Worm (Caenorhabditis elegans) whole organism, late embryonic: ENCODE data around the gene hrpl-1.

Experiments
- C08G9.2 ChIP-seq: sonication (generic microtip); optimal IDR thresholded peaks from 2 replicates; lab custom pipeline; 2016; ENCODE audit warnings: mild to moderate bottlenecking, missing genetic modification characterization, moderate library complexity, missing compliant biosample characterization
- F13H6.1 ChIP-seq: sonication (generic microtip); optimal IDR thresholded peaks from 2 replicates; lab custom pipeline; 2016; ENCODE audit warnings: missing genetic modification characterization, missing compliant biosample characterization
- K02D7.2 ChIP-seq: sonication (generic microtip); optimal IDR thresholded peaks from 2 replicates; lab custom pipeline; 2017; ENCODE audit warnings: mild to moderate bottlenecking, missing genetic modification characterization, missing compliant biosample characterization
- K09A11.1 ChIP-seq: sonication (generic microtip); optimal IDR thresholded peaks from 2 replicates; lab custom pipeline; 2017; ENCODE audit warnings: antibody characterized with exemption, mild to moderate bottlenecking, missing genetic modification characterization, missing compliant biosample characterization; ENCODE audit not compliant: insufficient read depth
- T23F11.4 ChIP-seq: fragments of 200-800 bp; sonication (Bioruptor generic); optimal IDR thresholded peaks from 2 replicates; lab custom pipeline; 2018; ENCODE audit warnings: mild to moderate bottlenecking, missing genetic modification characterization, missing compliant biosample characterization
- ceh-30 ChIP-seq: fragments of 150-350 bp; optimal IDR thresholded peaks from 2 replicates; lab custom pipeline; 2014; ENCODE audit warnings: missing biosample characterization, missing genetic modification characterization
- ceh-45 ChIP-seq: fragments of 200-800 bp; sonication (Bioruptor generic); IDR thresholded peaks from 2 replicates; pipeline ENCODE4 v1.3.6; 2022; ENCODE audit warnings: missing genetic modification reagents, missing genetic modification characterization, missing compliant biosample characterization
- ceh-6 ChIP-seq: fragments of 200-800 bp; sonication (Bioruptor generic); optimal IDR thresholded peaks from 2 replicates; lab custom pipeline; 2018; ENCODE audit warnings: mild to moderate bottlenecking, missing genetic modification characterization, missing compliant biosample characterization
- ceh-9 ChIP-seq: sonication (generic microtip); optimal IDR thresholded peaks from 2 replicates; lab custom pipeline; 2016; ENCODE audit warnings: mild to moderate bottlenecking, missing genetic modification characterization, inconsistent platforms, missing compliant biosample characterization
- dmd-4 ChIP-seq: sonication (generic microtip); optimal IDR thresholded peaks from 2 replicates; lab custom pipeline; 2016; ENCODE audit warnings: borderline replicate concordance, missing genetic modification characterization, missing compliant biosample characterization
- dve-1 ChIP-seq: sonication (generic microtip); optimal IDR thresholded peaks from 2 replicates; lab custom pipeline; 2017; ENCODE audit warnings: antibody characterized with exemption, mild to moderate bottlenecking, missing genetic modification characterization, missing compliant biosample characterization
- elt-4 ChIP-seq: sonication (generic microtip); optimal IDR thresholded peaks from 2 replicates; lab custom pipeline; 2016; ENCODE audit warnings: missing genetic modification characterization, missing compliant biosample characterization
- ets-4 ChIP-seq: sonication (generic microtip); optimal IDR thresholded peaks from 2 replicates; lab custom pipeline; 2016; ENCODE audit warnings: missing genetic modification characterization, missing compliant biosample characterization
- fax-1 ChIP-seq: sonication (generic microtip); optimal IDR thresholded peaks from 2 replicates; lab custom pipeline; 2016; ENCODE audit warnings: missing genotype, missing genetic modification characterization, missing compliant biosample characterization
- gmeb-2 ChIP-seq: sonication (generic microtip); optimal IDR thresholded peaks from 2 replicates; lab custom pipeline; 2016; ENCODE audit warnings: missing genetic modification characterization, inconsistent platforms, missing compliant biosample characterization
- hlh-15 ChIP-seq: sonication (generic microtip); optimal IDR thresholded peaks from 2 replicates; lab custom pipeline; 2016; ENCODE audit warnings: missing genetic modification characterization, missing compliant biosample characterization
- hlh-8 ChIP-seq: sonication (generic microtip); optimal IDR thresholded peaks from 2 replicates; lab custom pipeline; 2016; ENCODE audit warnings: missing genotype, missing genetic modification characterization, missing compliant biosample characterization
- madf-2 ChIP-seq: sonication (generic microtip); optimal IDR thresholded peaks from 2 replicates; lab custom pipeline; 2017; ENCODE audit warnings: missing genetic modification characterization, missing compliant biosample characterization
- nfya-1 ChIP-seq: sonication (generic microtip); optimal IDR thresholded peaks from 2 replicates; lab custom pipeline; 2017; ENCODE audit warnings: missing genetic modification characterization, mild to moderate bottlenecking, missing compliant biosample characterization, antibody characterized with exemption, moderate library complexity
- nhr-232 ChIP-seq: sonication (generic microtip); optimal IDR thresholded peaks from 2 replicates; lab custom pipeline; 2016; ENCODE audit warnings: missing genetic modification characterization, missing compliant biosample characterization
- pat-9 ChIP-seq: fragments of 200-800 bp; sonication (Bioruptor generic); optimal IDR thresholded peaks from 2 replicates; lab custom pipeline; 2018; ENCODE audit warnings: mild to moderate bottlenecking, missing genetic modification characterization, moderate library complexity, missing compliant biosample characterization
- pha-2 ChIP-seq: sonication (generic microtip); optimal IDR thresholded peaks from 2 replicates; lab custom pipeline; 2017; ENCODE audit warnings: mild to moderate bottlenecking, missing genetic modification characterization, missing compliant biosample characterization
- pha-4 ChIP-seq: fragments of 150-350 bp; optimal IDR thresholded peaks from 2 replicates; lab custom pipeline; 2018; ENCODE audit warnings: missing biosample characterization, missing genetic modification reagents, missing genetic modification characterization
- pros-1 ChIP-seq: fragments of 150-350 bp; optimal IDR thresholded peaks from 2 replicates; lab custom pipeline; 2014; ENCODE audit warnings: missing biosample characterization, missing genetic modification reagents, missing genetic modification characterization
- ref-2 ChIP-seq: sonication (generic microtip); optimal IDR thresholded peaks from 2 replicates; lab custom pipeline; 2016; ENCODE audit warnings: missing genetic modification characterization, missing compliant biosample characterization
- rnt-1 ChIP-seq: sonication (generic microtip); optimal IDR thresholded peaks from 2 replicates; lab custom pipeline; 2016; ENCODE audit warnings: missing genetic modification characterization, missing compliant biosample characterization
- sdc-2 ChIP-seq: sonication (generic microtip); optimal IDR thresholded peaks from 2 replicates; lab custom pipeline; 2016; ENCODE audit warnings: missing genotype, missing genetic modification characterization, missing compliant biosample characterization
- sox-4 ChIP-seq: sonication (generic microtip); optimal IDR thresholded peaks from 2 replicates; lab custom pipeline; 2017; ENCODE audit warnings: mild to moderate bottlenecking, missing genetic modification characterization, inconsistent platforms, missing compliant biosample characterization
- syd-9 ChIP-seq: sonication (generic microtip); optimal IDR thresholded peaks from 2 replicates; lab custom pipeline; 2016; ENCODE audit warnings: mild to moderate bottlenecking, missing genetic modification characterization, moderate library complexity, missing compliant biosample characterization
- tbx-2 ChIP-seq: sonication (generic microtip); optimal IDR thresholded peaks from 2 replicates; lab custom pipeline; 2016; ENCODE audit warnings: missing genetic modification characterization, missing compliant biosample characterization
- tbx-7 ChIP-seq: sonication (generic microtip); optimal IDR thresholded peaks from 2 replicates; lab custom pipeline; 2016; ENCODE audit warnings: missing genotype, missing genetic modification characterization, missing compliant biosample characterization
- unc-3 ChIP-seq, 2 experiments: fragments of 200-800 bp in 1 of 2; sonication (Bioruptor generic) in 1 of 2; sonication (generic microtip) in 1 of 2; conservative IDR thresholded peaks in 1 of 2; optimal IDR thresholded peaks in 1 of 2; 2 replicates each; pipeline versions ENCODE4 v1.3.6 to Lab custom; 2016 to 2022; ENCODE audit warnings: missing compliant biosample characterization in 2 of 2, missing genetic modification characterization in 2 of 2, missing genetic modification reagents in 1 of 2
- unc-55 ChIP-seq: sonication (generic microtip); optimal IDR thresholded peaks from 2 replicates; lab custom pipeline; 2017; ENCODE audit warnings: missing biosample characterization, missing genetic modification reagents, missing genetic modification characterization

Gene hrpl-1

DNA sequence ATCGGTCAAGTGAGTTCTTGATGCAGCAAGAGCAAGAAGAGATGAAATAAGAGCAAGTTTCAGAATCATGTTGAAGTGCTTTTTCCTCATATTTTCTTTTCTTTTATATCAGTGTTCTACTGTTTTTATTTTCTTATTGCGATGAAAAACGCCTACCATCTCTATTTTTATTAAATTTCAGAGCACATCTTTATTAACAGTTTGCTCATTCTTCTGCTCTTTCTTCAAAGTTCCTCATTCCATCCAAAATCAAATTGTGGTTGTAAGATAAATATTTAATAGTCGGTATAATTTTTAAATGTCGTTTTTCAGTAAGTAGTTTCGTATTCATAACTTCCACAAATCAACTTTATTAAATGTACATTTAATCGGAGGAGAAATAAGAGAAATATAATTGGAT lies 26.0 kb upstream of the hrpl-1 start, which contains the start of gene C44B7.5:
C44B7.5 (minus strand) TSS at position 101 of the 400 bp plus-strand sequence.
- TF ChIP-seq C08G9.2 (tag; lab: Kevin White, UChicago) (no peak), nfya-1 (no peak), unc-3 (GFP tag; conservative IDR thresholded peaks at IDR 0.05; lab: Robert Waterston, UW) (no peak), unc-3 (tag; optimal IDR thresholded peaks at IDR 0.05; lab: Kevin White, UChicago) (no peak), F13H6.1 (tag; lab: Kevin White, UChicago) (no peak), hlh-15 (tag; lab: Kevin White, UChicago) (no peak), ceh-9 (tag; lab: Kevin White, UChicago) (no peak), pha-2 (tag; lab: Kevin White, UChicago) (no peak), rnt-1 (tag; lab: Kevin White, UChicago) (no peak), pha-4 (tag; lab: Kevin White, UChicago) (no peak)
- TF ChIP-seq, all 69 proteins: peak for 0

DNA sequence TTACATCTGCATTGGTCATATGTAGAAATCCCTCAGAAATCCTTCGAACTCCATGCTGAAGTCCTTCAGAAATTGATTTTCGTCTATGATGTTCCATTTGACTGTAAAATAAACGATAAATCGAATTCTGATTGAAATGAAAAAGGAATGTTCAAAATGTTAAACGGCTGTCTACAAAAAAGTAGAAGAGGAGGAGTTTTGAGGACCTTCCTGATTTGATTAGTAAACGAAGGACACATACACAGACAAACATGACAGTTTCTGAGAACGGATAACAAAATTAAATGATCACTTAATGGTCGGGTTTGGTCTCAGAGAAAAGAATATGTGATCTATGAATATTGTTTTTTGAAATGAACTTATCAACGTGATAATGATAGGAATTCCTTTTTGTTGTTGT lies 21.6 kb upstream of the hrpl-1 start, which contains the start of gene slc-36.5:
slc-36.5 (minus strand) TSS at position 101 of the 400 bp plus-strand sequence.
- no peak for TF ChIP-seq ceh-30 (tag; lab: Kevin White, UChicago)
- TF ChIP-seq K09A11.1 (tag; lab: Kevin White, UChicago) = no peak
- no peak for TF ChIP-seq hlh-8 (tag; lab: Kevin White, UChicago)
- no peak for TF ChIP-seq gmeb-2 (tag; lab: Kevin White, UChicago)
- no peak for TF ChIP-seq T23F11.4 (GFP tag; lab: Kevin White, UChicago)
- TF ChIP-seq ets-4 (tag; lab: Kevin White, UChicago) = no peak
- TF ChIP-seq pros-1 (tag; lab: Kevin White, UChicago) = no peak
- no peak for TF ChIP-seq sox-4 (tag; lab: Kevin White, UChicago)
- no peak for TF ChIP-seq nhr-232 (tag; lab: Kevin White, UChicago)
- no peak for TF ChIP-seq ref-2
- no peak for TF ChIP-seq tbx-2 (tag; lab: Kevin White, UChicago)
- no peak for TF ChIP-seq elt-4 (tag; lab: Kevin White, UChicago)
- no peak for TF ChIP-seq ceh-6 (GFP tag; lab: Kevin White, UChicago)
- no peak for TF ChIP-seq unc-55 (GFP tag; lab: Kevin White, UChicago)
- TF ChIP-seq sdc-2 (tag; lab: Kevin White, UChicago) = no peak
- TF ChIP-seq, all 69 proteins: peak for 0

DNA sequence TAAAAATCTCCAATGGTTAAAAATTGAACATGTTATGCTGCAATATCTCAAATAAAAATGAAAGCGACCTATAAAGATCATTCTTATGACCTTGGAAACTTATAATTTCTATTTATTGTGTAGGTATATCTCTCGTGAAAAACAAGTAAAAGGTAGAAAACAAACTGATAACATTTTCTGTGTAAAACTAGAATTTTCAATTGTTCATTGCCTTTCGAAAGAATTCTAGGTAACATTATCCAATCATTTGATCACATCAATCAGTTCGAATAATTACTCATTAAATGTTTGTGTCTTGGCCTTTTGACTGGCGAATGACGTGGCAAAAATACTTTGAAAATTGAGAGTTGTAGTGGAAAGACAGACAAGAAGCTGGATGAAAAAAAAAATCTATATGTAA lies 20.6 kb upstream of the hrpl-1 start:
- TF ChIP-seq tbx-2 (tag; lab: Kevin White, UChicago) = no peak
- no peak for TF ChIP-seq syd-9 (tag; lab: Kevin White, UChicago)
- no peak for TF ChIP-seq tbx-7 (tag; lab: Kevin White, UChicago)
- no peak for TF ChIP-seq C08G9.2 (tag; lab: Kevin White, UChicago)
- no peak for TF ChIP-seq K02D7.2 (tag; lab: Kevin White, UChicago)
- no peak for TF ChIP-seq gmeb-2 (tag; lab: Kevin White, UChicago)
- TF ChIP-seq madf-2 (tag; lab: Kevin White, UChicago) = no peak

DNA sequence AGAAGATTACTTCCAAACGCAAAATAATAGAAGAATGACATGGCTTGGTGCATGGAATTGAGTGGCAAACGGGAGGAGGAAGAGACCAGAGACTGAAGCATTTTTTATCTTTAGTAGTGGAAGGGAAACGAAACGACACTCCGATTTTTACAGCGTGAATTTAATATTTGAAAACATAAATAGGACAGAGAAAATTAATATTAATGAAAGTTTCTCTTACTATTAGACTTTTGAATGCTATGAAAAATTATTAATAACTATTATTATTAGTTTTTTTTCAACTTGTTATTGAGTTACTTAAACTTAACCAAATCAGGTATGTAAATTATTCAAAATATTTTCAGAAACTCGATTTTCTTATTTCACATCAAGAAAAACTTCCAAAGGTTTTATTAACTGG lies 18.5 kb upstream of the hrpl-1 start, which contains the start of gene C44B7.7:
C44B7.7 (minus strand) TSS at position 101 of the 400 bp plus-strand sequence.
- TF ChIP-seq pros-1 (tag; lab: Kevin White, UChicago) (no peak), dve-1 (tag; lab: Kevin White, UChicago) (no peak), ceh-45 (GFP tag; lab: Robert Waterston, UW) (no peak), rnt-1 (tag; lab: Kevin White, UChicago) (no peak), sox-4 (tag; lab: Kevin White, UChicago) (no peak), pha-4 (tag; lab: Kevin White, UChicago) (no peak), dmd-4 (tag; lab: Kevin White, UChicago) (no peak), pat-9 (tag; lab: Kevin White, UChicago) (no peak), fax-1 (tag; lab: Kevin White, UChicago) (no peak)
